Worm (Caenorhabditis elegans) whole organism, L2 larva: ENCODE data around the gene srd-25.

Experiments used
- C34F6.9 ChIP-seq: fragments of 150-350 bp; optimal IDR thresholded peaks from 2 replicates; lab custom pipeline; 2014; ENCODE audit warnings: missing biosample characterization, missing genetic modification characterization
- F13H6.1 ChIP-seq: sonication (generic microtip); optimal IDR thresholded peaks from 2 replicates; lab custom pipeline; 2016; ENCODE audit warnings: missing genetic modification characterization, missing compliant biosample characterization
- R02D3.7 ChIP-seq: fragments of 150-350 bp; optimal IDR thresholded peaks from 2 replicates; lab custom pipeline; 2014; ENCODE audit warnings: missing biosample characterization, missing genetic modification characterization
- Y55F3AM.14 ChIP-seq: fragments of 200-800 bp; sonication (Bioruptor generic); optimal IDR thresholded peaks from 2 replicates; lab custom pipeline; 2018; ENCODE audit warnings: mild to moderate bottlenecking, missing genetic modification characterization, missing compliant biosample characterization
- aly-2 ChIP-seq: fragments of 150-350 bp; optimal IDR thresholded peaks from 2 replicates; lab custom pipeline; 2014; ENCODE audit warnings: missing biosample characterization, missing genetic modification characterization
- ama-1 ChIP-seq: fragments of 150-350 bp; optimal IDR thresholded peaks from 2 replicates; lab custom pipeline; 2018; ENCODE audit warnings: inconsistent platforms
- blmp-1 ChIP-seq: sonication (generic microtip); optimal IDR thresholded peaks from 2 replicates; lab custom pipeline; 2017; ENCODE audit warnings: missing genetic modification characterization, mild to moderate bottlenecking, missing compliant biosample characterization, antibody characterized with exemption, moderate library complexity; ENCODE audit not compliant: insufficient read depth
- ceh-16 ChIP-seq: fragments of 150-350 bp; optimal IDR thresholded peaks from 2 replicates; lab custom pipeline; 2014; ENCODE audit warnings: missing biosample characterization, missing genetic modification characterization
- crh-2 ChIP-seq: sonication (generic microtip); optimal IDR thresholded peaks from 2 replicates; lab custom pipeline; 2017; ENCODE audit warnings: missing biosample characterization, missing genetic modification characterization
- dmd-4 ChIP-seq: sonication (generic microtip); optimal IDR thresholded peaks from 2 replicates; lab custom pipeline; 2017; ENCODE audit warnings: missing biosample characterization, missing genetic modification characterization
- egl-27 ChIP-seq: sonication (generic microtip); optimal IDR thresholded peaks from 3 replicates; lab custom pipeline; 2017; ENCODE audit warnings: missing biosample characterization, missing genetic modification reagents, missing genetic modification characterization
- elt-1 ChIP-seq: fragments of 150-350 bp; optimal IDR thresholded peaks from 2 replicates; lab custom pipeline; 2014; ENCODE audit warnings: missing biosample characterization, missing genetic modification characterization
- elt-3 ChIP-seq: sonication (generic microtip); optimal IDR thresholded peaks from 2 replicates; lab custom pipeline; 2017; ENCODE audit warnings: missing biosample characterization, missing genetic modification characterization
- fos-1 ChIP-seq: fragments of 150-350 bp; optimal IDR thresholded peaks from 2 replicates; lab custom pipeline; 2014; ENCODE audit warnings: missing biosample characterization, missing genetic modification characterization
- gmeb-1 ChIP-seq: fragments of 150-350 bp; optimal IDR thresholded peaks from 2 replicates; lab custom pipeline; 2014; ENCODE audit warnings: missing biosample characterization, missing genetic modification characterization
- lsy-2 ChIP-seq, 2 experiments: fragments of 150-350 bp in 1 of 2; sonication (generic microtip) in 1 of 2; optimal IDR thresholded peaks; 2 replicates each; lab custom pipeline; 2014 to 2017; ENCODE audit warnings: missing biosample characterization in 2 of 2, missing genetic modification characterization in 2 of 2
- mbf-1 ChIP-seq: sonication (generic microtip); optimal IDR thresholded peaks from 2 replicates; lab custom pipeline; 2017; ENCODE audit warnings: missing biosample characterization, missing genetic modification characterization
- nhr-10 ChIP-seq: sonication (generic microtip); optimal IDR thresholded peaks from 2 replicates; lab custom pipeline; 2017; ENCODE audit warnings: missing biosample characterization, missing genetic modification characterization
- nhr-11 ChIP-seq: fragments of 150-350 bp; optimal IDR thresholded peaks from 2 replicates; lab custom pipeline; 2014; ENCODE audit warnings: missing biosample characterization, missing genetic modification characterization
- nhr-129 ChIP-seq: fragments of 150-350 bp; optimal IDR thresholded peaks from 2 replicates; lab custom pipeline; 2014; ENCODE audit warnings: missing biosample characterization, missing genetic modification characterization
- nhr-21 ChIP-seq: fragments of 150-350 bp; optimal IDR thresholded peaks from 2 replicates; lab custom pipeline; 2014; ENCODE audit warnings: missing biosample characterization, missing genetic modification characterization
- nhr-25 ChIP-seq: fragments of 150-350 bp; sonication (generic microtip); optimal IDR thresholded peaks from 3 replicates; lab custom pipeline; 2014; ENCODE audit warnings: missing biosample characterization, missing genetic modification characterization
- nhr-6 ChIP-seq: fragments of 150-350 bp; optimal IDR thresholded peaks from 2 replicates; lab custom pipeline; 2014; ENCODE audit warnings: missing biosample characterization, missing genetic modification characterization
- nhr-77 ChIP-seq: fragments of 150-350 bp; optimal IDR thresholded peaks from 2 replicates; lab custom pipeline; 2014; ENCODE audit warnings: missing biosample characterization, missing genetic modification characterization
- peb-1 ChIP-seq: fragments of 150-350 bp; optimal IDR thresholded peaks from 2 replicates; lab custom pipeline; 2014; ENCODE audit warnings: missing biosample characterization, missing genetic modification characterization
- sem-4 ChIP-seq: fragments of 150-350 bp; optimal IDR thresholded peaks from 2 replicates; lab custom pipeline; 2014; ENCODE audit warnings: missing biosample characterization, missing genetic modification reagents, missing genetic modification characterization
- skn-1 ChIP-seq: sonication (generic microtip); optimal IDR thresholded peaks from 2 replicates; lab custom pipeline; 2017; ENCODE audit warnings: missing biosample characterization, missing genetic modification characterization
- sma-3 ChIP-seq: sonication (generic microtip); optimal IDR thresholded peaks from 2 replicates; lab custom pipeline; 2016; ENCODE audit warnings: missing genetic modification reagents, missing genetic modification characterization, missing compliant biosample characterization
- sma-9 ChIP-seq, 2 experiments: fragments of 150-350 bp in 1 of 2; sonication (generic microtip) in 1 of 2; optimal IDR thresholded peaks; 2 replicates each; lab custom pipeline; 2014 to 2016; ENCODE audit warnings: missing genetic modification characterization in 2 of 2, mild to moderate bottlenecking in 1 of 2, missing biosample characterization in 1 of 2, missing compliant biosample characterization in 1 of 2, missing genetic modification reagents in 1 of 2, moderate library complexity in 1 of 2
- snpc-4 ChIP-seq: fragments of 150-350 bp; optimal IDR thresholded peaks from 2 replicates; lab custom pipeline; 2014; ENCODE audit warnings: missing biosample characterization, missing genetic modification characterization
- unc-39 ChIP-seq: fragments of 150-350 bp; optimal IDR thresholded peaks from 2 replicates; lab custom pipeline; 2014; ENCODE audit warnings: missing biosample characterization, missing genetic modification characterization
- unc-55 ChIP-seq: fragments of 150-350 bp; sonication (generic microtip); optimal IDR thresholded peaks from 3 replicates; lab custom pipeline; 2014; ENCODE audit warnings: missing biosample characterization, missing genetic modification reagents, missing genetic modification characterization
- zag-1 ChIP-seq: fragments of 150-350 bp; optimal IDR thresholded peaks from 2 replicates; lab custom pipeline; 2014; ENCODE audit warnings: missing biosample characterization, missing genetic modification characterization
- ztf-1 ChIP-seq: fragments of 200-800 bp; sonication (Bioruptor generic); conservative IDR thresholded peaks from 2 replicates; pipeline ENCODE4 v1.3.6; 2022; ENCODE audit warnings: missing genetic modification characterization, missing compliant biosample characterization
- ztf-11 ChIP-seq: sonication (generic microtip); optimal IDR thresholded peaks from 2 replicates; lab custom pipeline; 2017; ENCODE audit warnings: missing biosample characterization, missing genetic modification characterization
- ztf-4 ChIP-seq: fragments of 150-350 bp; optimal IDR thresholded peaks from 2 replicates; lab custom pipeline; 2014; ENCODE audit warnings: missing biosample characterization, missing genetic modification characterization

Gene srd-25

DNA sequence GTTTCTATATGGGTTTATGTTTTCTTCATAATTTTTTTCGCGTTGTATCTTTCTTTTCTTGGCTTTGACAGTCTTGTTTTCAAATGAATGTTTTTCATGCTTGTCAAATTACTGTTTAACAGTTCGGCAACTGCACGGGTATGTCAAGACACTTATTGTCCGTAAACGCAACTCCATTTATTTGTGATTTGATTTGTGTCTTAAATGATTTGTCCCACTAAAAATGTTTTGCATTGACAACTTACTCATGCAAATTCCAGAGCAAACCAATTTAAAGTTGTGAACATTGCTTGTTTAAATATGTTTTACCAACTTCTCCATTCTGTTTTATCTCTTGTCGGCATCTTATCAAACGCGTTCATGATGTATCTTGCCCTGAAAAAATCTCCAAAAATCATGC, at the start of gene srd-25:
Gene srd-25, plus strand, starts transcription at position 301 of the 400 bp plus-strand sequence.
- TF ChIP-seq R02D3.7 (no peak), sma-3 (no peak), mbf-1 (no peak), sma-9 (GFP tag; optimal IDR thresholded peaks at IDR 0.05; lab: Kevin White, UChicago) (no peak), sma-9 (tag; optimal IDR thresholded peaks at IDR 0.05; lab: Kevin White, UChicago) (no peak), elt-3 (tag; lab: Kevin White, UChicago) (no peak), ztf-1 (GFP tag; lab: Robert Waterston, UW) (no peak), zag-1 (tag; lab: Kevin White, UChicago) (no peak), blmp-1 (tag; lab: Kevin White, UChicago) (no peak), C34F6.9 (tag; lab: Kevin White, UChicago) (no peak), nhr-10 (tag; lab: Kevin White, UChicago) (no peak)

DNA sequence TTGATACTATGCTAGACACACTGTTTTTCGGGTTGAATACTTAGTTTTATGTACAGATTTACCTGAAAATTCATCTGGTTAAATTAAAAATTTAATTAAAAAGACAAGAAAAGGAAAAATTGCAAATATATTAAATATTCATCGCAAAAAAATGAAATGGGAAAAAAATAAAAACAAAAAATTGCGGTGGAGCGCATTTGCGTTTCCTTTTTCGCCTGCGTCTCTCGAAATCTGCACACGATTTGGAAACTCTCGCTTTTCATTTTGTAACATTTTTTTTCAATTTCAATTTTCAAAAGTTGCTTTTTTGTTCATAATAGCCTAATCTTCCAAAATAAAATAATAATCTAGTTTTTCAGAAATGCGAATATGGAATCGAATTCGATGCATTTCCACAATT, 44.2 kb upstream of the srd-25 start, which contains the start of the genes F19F10.11 and C50E3.5:
Gene F19F10.11, minus strand, starts transcription at position 68 of the 400 bp plus-strand sequence.
Gene C50E3.5, plus strand, starts transcription at position 360 of the 400 bp plus-strand sequence.
- no peak for TF ChIP-seq nhr-10 (tag; lab: Kevin White, UChicago)
- peak; percentile 57 for TF ChIP-seq sma-9 (GFP tag; optimal IDR thresholded peaks at IDR 0.05; lab: Kevin White, UChicago)
- no peak for TF ChIP-seq sma-9 (tag; optimal IDR thresholded peaks at IDR 0.05; lab: Kevin White, UChicago)
- TF ChIP-seq ceh-16 (tag; lab: Kevin White, UChicago), result no peak
- no peak for TF ChIP-seq zag-1 (tag; lab: Kevin White, UChicago)
- no peak for TF ChIP-seq nhr-11
- TF ChIP-seq sem-4 (tag; lab: Kevin White, UChicago), result peak; percentile 63
- TF ChIP-seq crh-2 (tag; lab: Kevin White, UChicago), result peak; percentile 64
- no peak for TF ChIP-seq nhr-77
- no peak for TF ChIP-seq elt-3 (tag; lab: Kevin White, UChicago)
- TF ChIP-seq sma-3, result peak; percentile 60
- peak; percentile 82 for TF ChIP-seq C34F6.9 (tag; lab: Kevin White, UChicago)
- TF ChIP-seq nhr-6 (tag; lab: Kevin White, UChicago), result peak; percentile 31
- TF ChIP-seq elt-1 (tag; lab: Kevin White, UChicago), result no peak
- no peak for TF ChIP-seq ztf-1 (GFP tag; lab: Robert Waterston, UW)
- TF ChIP-seq F13H6.1 (tag; lab: Kevin White, UChicago), result peak; percentile 35
- TF ChIP-seq fos-1, result peak; percentile 13
- TF ChIP-seq gmeb-1 (tag; lab: Kevin White, UChicago), result peak; percentile 74
- TF ChIP-seq unc-55 (GFP tag; lab: Kevin White, UChicago), result peak; percentile 81
- TF ChIP-seq Y55F3AM.14 (GFP tag; lab: Kevin White, UChicago), result no peak
- no peak for TF ChIP-seq nhr-21 (tag; lab: Kevin White, UChicago)
- peak; percentile 30 for TF ChIP-seq snpc-4 (tag; lab: Kevin White, UChicago)
- TF ChIP-seq peb-1 (tag; lab: Kevin White, UChicago), result no peak
- peak; percentile 26 to 82 for TF ChIP-seq lsy-2 (tag; optimal IDR thresholded peaks at IDR 0.05; lab: Kevin White, UChicago)
- no peak for TF ChIP-seq mbf-1
- TF ChIP-seq skn-1 (tag; lab: Kevin White, UChicago), result no peak
- TF ChIP-seq aly-2 (tag; lab: Kevin White, UChicago), result no peak

DNA sequence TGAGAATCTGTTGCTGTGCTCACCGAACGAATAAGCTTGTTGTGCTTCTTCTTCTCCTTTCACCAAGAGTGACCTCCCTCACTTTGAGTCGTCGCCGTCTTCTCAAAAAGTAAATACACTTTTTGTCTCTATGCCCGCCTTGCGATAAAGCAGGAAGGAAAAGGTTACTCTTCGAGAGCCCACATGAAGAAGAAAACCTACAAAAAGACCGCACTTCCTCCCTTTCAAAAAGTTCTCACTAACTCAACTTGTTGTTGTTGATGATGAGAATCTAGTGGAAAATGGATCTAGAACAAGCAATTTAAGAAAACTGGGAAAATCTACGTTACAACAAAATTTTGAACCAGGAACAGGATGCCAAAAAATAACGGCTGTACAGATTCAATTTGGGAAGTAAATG, 41.4 kb upstream of the srd-25 start, which contains the start of gene C50E3.6:
Gene C50E3.6, minus strand, starts transcription at position 101 of the 400 bp plus-strand sequence.
- TF ChIP-seq elt-1 (tag; lab: Kevin White, UChicago) (no peak), nhr-6 (tag; lab: Kevin White, UChicago) (no peak), ztf-11 (no peak), zag-1 (tag; lab: Kevin White, UChicago) (no peak), aly-2 (tag; lab: Kevin White, UChicago) (no peak), nhr-129 (no peak), sma-3 (no peak), dmd-4 (tag; lab: Kevin White, UChicago) (no peak), ztf-4 (tag; lab: Kevin White, UChicago) (no peak), crh-2 (tag; lab: Kevin White, UChicago) (no peak)

DNA sequence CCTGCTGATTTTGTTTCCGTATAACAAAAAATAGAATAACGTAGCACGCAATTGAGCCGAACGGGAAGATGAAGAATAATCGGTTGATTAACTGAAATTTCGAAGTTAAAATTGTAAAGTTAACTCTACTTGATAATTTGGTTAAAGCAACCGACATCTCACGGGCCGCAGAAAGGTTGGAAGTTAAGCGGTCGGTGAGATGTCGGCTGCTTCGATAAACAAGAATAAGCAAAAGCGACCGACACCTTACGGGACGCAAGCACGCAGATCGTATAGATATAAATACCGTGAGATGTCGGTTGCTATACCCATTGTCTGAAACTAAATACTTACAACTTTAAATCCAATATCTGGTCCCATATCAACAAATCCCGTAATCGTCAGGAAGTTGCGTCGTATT, 36.7 kb upstream of the srd-25 start:
- peak; percentile 24 for TF ChIP-seq snpc-4 (tag; lab: Kevin White, UChicago)
- TF ChIP-seq ztf-11, result no peak

DNA sequence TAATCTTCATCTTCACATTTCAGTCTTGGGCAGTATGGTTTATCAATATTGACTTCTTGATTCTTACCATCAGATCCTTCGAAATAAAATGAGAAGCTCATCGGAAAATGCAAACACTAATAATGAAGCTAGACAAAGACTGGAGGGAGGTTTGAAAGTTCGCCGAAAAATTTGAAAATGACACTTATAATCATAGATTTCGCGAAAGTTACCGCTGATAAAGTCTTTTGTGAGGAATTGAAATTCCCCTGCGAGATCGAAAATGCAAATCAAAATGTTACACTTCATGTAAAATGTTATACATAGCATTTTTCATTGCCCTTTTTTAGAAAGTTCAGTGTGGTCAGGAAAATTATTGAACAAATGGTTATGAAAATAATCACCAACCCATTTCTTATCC, 33.6 kb upstream of the srd-25 start, which contains the start of gene C50E3.7:
Gene C50E3.7, minus strand, starts transcription at position 101 of the 400 bp plus-strand sequence.
- TF ChIP-seq nhr-25 (tag; lab: Kevin White, UChicago), result no peak
- TF ChIP-seq ztf-11, result no peak
- no peak for TF ChIP-seq C34F6.9 (tag; lab: Kevin White, UChicago)
- TF ChIP-seq unc-39 (tag; lab: Kevin White, UChicago), result no peak
- no peak for TF ChIP-seq fos-1
- TF ChIP-seq mbf-1, result no peak
- TF ChIP-seq ama-1 (lab: Kevin White, UChicago), result no peak
- no peak for TF ChIP-seq egl-27 (tag; lab: Kevin White, UChicago)
- TF ChIP-seq nhr-129, result no peak
